Fruit fly (Drosophila melanogaster) whole organism, embryonic: Measurements from ENCODE around the gene janA.

Experiments used
- CG10462 ChIP-seq: fragments of 200-800 bp; sonication (Bioruptor generic); optimal IDR thresholded peaks from 2 replicates; lab custom pipeline; 2016; ENCODE audit warnings: missing biosample characterization, missing genetic modification characterization
- CG10565 ChIP-seq: fragments of 200-800 bp; sonication (Bioruptor generic); optimal IDR thresholded peaks from 3 replicates; lab custom pipeline; 2016; ENCODE audit warnings: missing biosample characterization, mild to moderate bottlenecking, missing genetic modification characterization
- CG10654 ChIP-seq: fragments of 200-800 bp; sonication (Bioruptor generic); optimal IDR thresholded peaks from 2 replicates; lab custom pipeline; 2016; ENCODE audit warnings: missing biosample characterization, missing genetic modification characterization
- CG11560 ChIP-seq: fragments of 200-800 bp; sonication (Bioruptor generic); IDR thresholded peaks from 3 replicates; pipeline ENCODE4 v1.3.6; 2022; ENCODE audit warnings: missing biosample characterization, missing genetic modification characterization
- CG11696 ChIP-seq: fragments of 200-800 bp; sonication (Bioruptor generic); IDR thresholded peaks from 2 replicates; pipeline ENCODE4 v1.3.6; 2022; ENCODE audit warnings: missing biosample characterization, missing genetic modification characterization
- CG12219 ChIP-seq: fragments of 200-800 bp; sonication (Bioruptor generic); optimal IDR thresholded peaks from 3 replicates; lab custom pipeline; 2018; ENCODE audit warnings: missing biosample characterization, mild to moderate bottlenecking, missing genetic modification characterization
- CG12299 ChIP-seq: fragments of 200-800 bp; sonication (Bioruptor generic); optimal IDR thresholded peaks from 2 replicates; lab custom pipeline; 2018; ENCODE audit warnings: missing biosample characterization, mild to moderate bottlenecking, missing genetic modification characterization
- CG14860 ChIP-seq: fragments of 200-800 bp; sonication (Bioruptor generic); IDR thresholded peaks from 3 replicates; pipeline ENCODE4 v1.3.6; 2022; ENCODE audit warnings: missing biosample characterization, missing genetic modification characterization; ENCODE audit not compliant: partially characterized antibody
- CG16779 ChIP-seq: fragments of 200-800 bp; sonication (Bioruptor generic); IDR thresholded peaks from 2 replicates; pipeline ENCODE4 v1.3.6; 2022; ENCODE audit warnings: missing biosample characterization, missing genetic modification characterization
- CG3065 ChIP-seq: fragments of 200-800 bp; sonication (Bioruptor generic); optimal IDR thresholded peaks from 2 replicates; lab custom pipeline; 2016; ENCODE audit warnings: missing biosample characterization, missing genetic modification characterization
- CG31365 ChIP-seq: fragments of 200-800 bp; sonication (Bioruptor generic); optimal IDR thresholded peaks from 2 replicates; lab custom pipeline; 2018; ENCODE audit warnings: missing biosample characterization, mild to moderate bottlenecking, missing genetic modification characterization
- CG31441 ChIP-seq: fragments of 200-800 bp; sonication (Bioruptor generic); IDR thresholded peaks from 2 replicates; pipeline ENCODE4 v1.3.6; 2022; ENCODE audit warnings: missing biosample characterization, missing genetic modification characterization
- CG33213 ChIP-seq: fragments of 200-800 bp; sonication (Bioruptor generic); optimal IDR thresholded peaks from 3 replicates; lab custom pipeline; 2016; ENCODE audit warnings: missing biosample characterization, missing genetic modification characterization
- CG4282 ChIP-seq: fragments of 200-800 bp; sonication (Bioruptor generic); optimal IDR thresholded peaks from 2 replicates; lab custom pipeline; 2016; ENCODE audit warnings: missing biosample characterization, missing genetic modification characterization
- CG7963 ChIP-seq: fragments of 200-800 bp; sonication (Bioruptor generic); IDR thresholded peaks from 3 replicates; pipeline ENCODE4 v1.3.6; 2022; ENCODE audit warnings: missing biosample characterization, missing genetic modification characterization; ENCODE audit not compliant: partially characterized antibody
- CG8359 ChIP-seq: fragments of 200-800 bp; sonication (Bioruptor generic); optimal IDR thresholded peaks from 2 replicates; lab custom pipeline; 2017; ENCODE audit warnings: missing biosample characterization, mild to moderate bottlenecking, missing genetic modification characterization, borderline replicate concordance
- CG8765 ChIP-seq: fragments of 200-800 bp; sonication (Bioruptor generic); IDR thresholded peaks from 2 replicates; pipeline ENCODE4 v1.3.6; 2022; ENCODE audit warnings: missing biosample characterization, missing genetic modification characterization
- D ChIP-seq, 2 experiments: fragments of 200-800 bp in 1 of 2; fragments of >200 bp in 1 of 2; sonication (Bioruptor generic) in 1 of 2; optimal IDR thresholded peaks; 2 replicates in 1 of 2; 3 replicates in 1 of 2; lab custom pipeline; 2017; ENCODE audit warnings: mild to moderate bottlenecking in 1 of 2, missing biosample characterization in 1 of 2, missing genetic modification characterization in 1 of 2, missing genetic modification reagents in 1 of 2
- Deaf1 ChIP-seq: fragments of 200-800 bp; optimal IDR thresholded peaks from 3 replicates; lab custom pipeline; 2019; ENCODE audit warnings: missing biosample characterization, mild to moderate bottlenecking, missing genetic modification characterization, moderate library complexity
- Dip3 ChIP-seq: fragments of 200-800 bp; sonication (Bioruptor generic); optimal IDR thresholded peaks from 3 replicates; lab custom pipeline; 2016; ENCODE audit warnings: missing biosample characterization, missing genetic modification characterization
- Doc3 ChIP-seq: fragments of 200-800 bp; sonication (Bioruptor generic); IDR thresholded peaks from 3 replicates; pipeline ENCODE4 v1.3.6; 2022; ENCODE audit warnings: missing biosample characterization, missing genetic modification characterization; ENCODE audit not compliant: partially characterized antibody
- HLHmδ ChIP-seq: fragments of 200-800 bp; sonication (Bioruptor generic); optimal IDR thresholded peaks from 2 replicates; lab custom pipeline; 2018; ENCODE audit warnings: missing biosample characterization, mild to moderate bottlenecking, missing genetic modification characterization, moderate library complexity
- Hey ChIP-seq: fragments of 200-800 bp; sonication (Bioruptor generic); optimal IDR thresholded peaks from 3 replicates; lab custom pipeline; 2018; ENCODE audit warnings: missing biosample characterization, mild to moderate bottlenecking, missing genetic modification characterization
- Nf-YB ChIP-seq: fragments of 200-800 bp; sonication (Bioruptor generic); optimal IDR thresholded peaks from 3 replicates; lab custom pipeline; 2019; ENCODE audit warnings: missing biosample characterization, mild to moderate bottlenecking, missing genetic modification characterization, moderate library complexity
- Sry-δ ChIP-seq: fragments of 200-800 bp; sonication (Bioruptor generic); optimal IDR thresholded peaks from 2 replicates; lab custom pipeline; 2016; ENCODE audit warnings: missing biosample characterization, missing genetic modification characterization
- al ChIP-seq: fragments of 200-800 bp; sonication (Bioruptor generic); IDR thresholded peaks from 2 replicates; pipeline ENCODE4 v1.3.6; 2022; ENCODE audit warnings: missing biosample characterization, missing genetic modification characterization
- bab2 ChIP-seq: fragments of 200-800 bp; sonication (Bioruptor generic); optimal IDR thresholded peaks from 2 replicates; lab custom pipeline; 2016; ENCODE audit warnings: missing biosample characterization, missing genetic modification characterization
- bcd ChIP-seq: fragments of 200-800 bp; sonication (Bioruptor generic); optimal IDR thresholded peaks from 2 replicates; lab custom pipeline; 2017; ENCODE audit warnings: missing biosample characterization, mild to moderate bottlenecking, missing genetic modification characterization
- bsh ChIP-seq, 2 experiments: fragments of 200-800 bp; sonication (Bioruptor generic); optimal IDR thresholded peaks; 2 replicates each; lab custom pipeline; 2017 to 2018; ENCODE audit warnings: mild to moderate bottlenecking in 2 of 2, missing biosample characterization in 2 of 2, missing genetic modification characterization in 2 of 2, moderate library complexity in 1 of 2
- cato ChIP-seq: fragments of 200-800 bp; sonication (Bioruptor generic); optimal IDR thresholded peaks from 2 replicates; lab custom pipeline; 2016; ENCODE audit warnings: missing biosample characterization, missing genetic modification characterization, borderline replicate concordance
- cwo ChIP-seq: fragments of 200-800 bp; sonication (Bioruptor generic); optimal IDR thresholded peaks from 3 replicates; lab custom pipeline; 2017; ENCODE audit warnings: missing biosample characterization, missing genetic modification characterization, mild to moderate bottlenecking, moderate library complexity, missing genetic modification reagents
- da ChIP-seq: fragments of 200-800 bp; sonication (Bioruptor generic); optimal IDR thresholded peaks from 2 replicates; lab custom pipeline; 2016; ENCODE audit warnings: missing biosample characterization, missing genetic modification characterization
- danr ChIP-seq: fragments of 200-800 bp; sonication (Bioruptor generic); IDR thresholded peaks from 2 replicates; pipeline ENCODE4 v1.3.6; 2022; ENCODE audit warnings: missing biosample characterization, missing genetic modification characterization
- dysf ChIP-seq: fragments of 200-800 bp; sonication (Bioruptor generic); IDR thresholded peaks from 3 replicates; pipeline ENCODE4 v1.3.6; 2022; ENCODE audit warnings: missing biosample characterization, missing genetic modification characterization
- ewg ChIP-seq: fragments of 200-800 bp; sonication (Bioruptor generic); optimal IDR thresholded peaks from 3 replicates; lab custom pipeline; 2017; ENCODE audit warnings: mild to moderate bottlenecking, missing biosample characterization, missing genetic modification reagents, missing genetic modification characterization
- fd64A ChIP-seq: fragments of 200-800 bp; sonication (Bioruptor generic); optimal IDR thresholded peaks from 3 replicates; lab custom pipeline; 2018; ENCODE audit warnings: missing biosample characterization, mild to moderate bottlenecking, missing genetic modification characterization
- gce ChIP-seq: fragments of 200-800 bp; sonication (Bioruptor generic); IDR thresholded peaks from 3 replicates; pipeline ENCODE4 v1.3.6; 2022; ENCODE audit warnings: missing biosample characterization, missing genetic modification characterization
- gcm2 ChIP-seq: fragments of 200-800 bp; sonication (Bioruptor generic); optimal IDR thresholded peaks from 2 replicates; lab custom pipeline; 2016; ENCODE audit warnings: missing biosample characterization, missing genetic modification characterization
- gfzf ChIP-seq: fragments of 200-800 bp; sonication (Bioruptor generic); optimal IDR thresholded peaks from 2 replicates; lab custom pipeline; 2016; ENCODE audit warnings: missing biosample characterization, mild to moderate bottlenecking, missing genetic modification characterization, moderate library complexity
- gro ChIP-seq: fragments of 200-800 bp; sonication (Bioruptor generic); optimal IDR thresholded peaks from 2 replicates; lab custom pipeline; 2016; ENCODE audit warnings: missing biosample characterization, missing genetic modification characterization
- her ChIP-seq: fragments of 200-800 bp; sonication (Bioruptor generic); optimal IDR thresholded peaks from 2 replicates; lab custom pipeline; 2016; ENCODE audit warnings: missing biosample characterization, missing genetic modification characterization
- klu ChIP-seq: fragments of 200-800 bp; sonication (Bioruptor generic); IDR thresholded peaks from 2 replicates; pipeline ENCODE4 v1.3.6; 2022; ENCODE audit warnings: missing biosample characterization, missing genetic modification characterization
- lilli ChIP-seq: fragments of 200-800 bp; sonication (Bioruptor generic); optimal IDR thresholded peaks from 3 replicates; lab custom pipeline; 2016; ENCODE audit warnings: missing biosample characterization, missing genetic modification characterization
- rib ChIP-seq: fragments of 200-800 bp; sonication (Bioruptor generic); IDR thresholded peaks from 2 replicates; pipeline ENCODE4 v1.3.6; 2022; ENCODE audit warnings: missing biosample characterization, missing genetic modification characterization
- sens-2 ChIP-seq: fragments of 200-800 bp; sonication (Bioruptor generic); IDR thresholded peaks from 2 replicates; pipeline ENCODE4 v1.3.6; 2022; ENCODE audit warnings: missing biosample characterization, missing genetic modification characterization
- slou ChIP-seq: fragments of 200-800 bp; sonication (Bioruptor generic); optimal IDR thresholded peaks from 3 replicates; lab custom pipeline; 2016; ENCODE audit warnings: missing biosample characterization, missing genetic modification characterization
- sqz ChIP-seq: fragments of 200-800 bp; sonication (Bioruptor generic); optimal IDR thresholded peaks from 3 replicates; lab custom pipeline; 2018; ENCODE audit warnings: missing biosample characterization, mild to moderate bottlenecking, missing genetic modification characterization
- sr ChIP-seq: fragments of 200-800 bp; sonication (Bioruptor generic); IDR thresholded peaks from 3 replicates; pipeline ENCODE4 v1.3.6; 2022; ENCODE audit warnings: missing biosample characterization, missing genetic modification characterization
- trem ChIP-seq: fragments of 200-800 bp; optimal IDR thresholded peaks from 3 replicates; lab custom pipeline; 2019; ENCODE audit warnings: missing biosample characterization, mild to moderate bottlenecking, missing genetic modification characterization, moderate library complexity
- z ChIP-seq: fragments of 200-800 bp; sonication (Bioruptor generic); IDR thresholded peaks from 3 replicates; pipeline ENCODE4 v1.3.6; 2022; ENCODE audit warnings: missing biosample characterization, missing genetic modification characterization

The janA gene

DNA sequence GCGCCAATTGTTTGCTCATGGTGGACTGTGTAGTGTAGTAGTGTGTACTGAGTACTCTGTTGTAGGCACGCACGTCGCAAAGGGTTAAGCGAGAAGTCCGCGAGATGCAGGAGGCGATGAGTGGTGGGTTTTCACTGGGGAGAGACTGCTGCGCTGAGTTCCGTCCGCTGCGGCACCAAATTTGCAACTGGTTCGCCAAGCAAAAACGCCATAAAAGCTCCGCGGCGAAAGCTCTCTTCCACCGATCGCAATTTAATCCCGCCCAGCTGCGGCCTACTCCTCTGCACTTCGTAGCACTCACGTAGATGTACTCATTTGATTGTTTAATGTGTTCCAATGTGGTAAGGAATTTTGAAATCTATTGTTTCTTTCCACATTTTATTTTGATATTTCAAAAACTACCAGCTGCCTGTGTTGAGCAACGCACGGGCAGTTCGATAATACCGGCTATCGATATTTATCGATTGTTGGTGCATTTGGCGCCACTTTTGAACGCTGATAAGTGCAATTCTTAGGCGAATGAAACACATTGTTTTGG lies 24.3 kb downstream of the janA start, which contains the start of gene CG7920 (continued):
- TF ChIP-seq trem (tag; lab: Kevin White, UChicago), result peak; percentile 60
- TF ChIP-seq CG4282 (GFP tag; lab: Kevin White, UChicago), result no peak
- no peak for TF ChIP-seq Nf-YB
- TF ChIP-seq Dip3, result no peak
- TF ChIP-seq Sry-δ (GFP tag; lab: Kevin White, UChicago), result peak; percentile 74
- TF ChIP-seq CG14860 (GFP tag; lab: Robert Waterston, UW), result peak; percentile 53; the same call in 2 of the 3 replicates
- TF ChIP-seq CG16779 (GFP tag; lab: Robert Waterston, UW), result no peak
- TF ChIP-seq CG10462 (GFP tag; lab: Kevin White, UChicago), result no peak
- TF ChIP-seq CG12299 (tag; lab: Kevin White, UChicago), result peak; percentile 1
- no peak for TF ChIP-seq gce (GFP tag; lab: Robert Waterston, UW)
- TF ChIP-seq dysf, result no peak; the same call in 2 of the 3 replicates
- TF ChIP-seq sqz, result no peak
- TF ChIP-seq CG11696 (GFP tag; lab: Robert Waterston, UW), result no peak
- peak; percentile 42 for TF ChIP-seq CG33213
- no peak for TF ChIP-seq bab2 (GFP tag; lab: Kevin White, UChicago)
- no peak for TF ChIP-seq slou
- TF ChIP-seq ewg (GFP tag; lab: Kevin White, UChicago), result peak; percentile 3
- TF ChIP-seq Doc3 (GFP tag; lab: Robert Waterston, UW), result peak; percentile 81
- TF ChIP-seq da (GFP tag; lab: Kevin White, UChicago), result no peak
- TF ChIP-seq bcd (GFP tag; lab: Kevin White, UChicago), result no peak
- TF ChIP-seq gro (GFP tag; lab: Kevin White, UChicago), result no peak
- peak; percentile 64; the same call in 1 of the 2 replicates for TF ChIP-seq rib (GFP tag; lab: Robert Waterston, UW)
- TF ChIP-seq gcm2 (GFP tag; lab: Kevin White, UChicago), result no peak
- peak; percentile 22 for TF ChIP-seq lilli (GFP tag; lab: Kevin White, UChicago)
- no peak for TF ChIP-seq sr
- peak; percentile 27 for TF ChIP-seq Deaf1 (tag; lab: Kevin White, UChicago)
- no peak for TF ChIP-seq klu (GFP tag; lab: Robert Waterston, UW)
- no peak for TF ChIP-seq D (optimal IDR thresholded peaks at IDR 0.05; lab: Kevin White, UChicago)
- no peak for TF ChIP-seq D (GFP tag; optimal IDR thresholded peaks at IDR 0.05; lab: Kevin White, UChicago)
- no peak for TF ChIP-seq HLHmδ (GFP tag; lab: Kevin White, UChicago)
- TF ChIP-seq CG10565, result no peak
- TF ChIP-seq CG12219 (GFP tag; lab: Kevin White, UChicago), result no peak
- 0 out of 2 replicates have a peak, but pooled peaks have one; percentile 8 for TF ChIP-seq CG31441
- peak; percentile 2 for TF ChIP-seq cwo
- no peak for TF ChIP-seq cato (GFP tag; lab: Kevin White, UChicago)
- peak; percentile 48 for TF ChIP-seq gfzf (GFP tag; lab: Kevin White, UChicago)
- TF ChIP-seq CG10654, result no peak
- peak; percentile 8 for TF ChIP-seq her (GFP tag; lab: Kevin White, UChicago)
- no peak for TF ChIP-seq Hey (tag; lab: Kevin White, UChicago)
- TF ChIP-seq z (GFP tag; lab: Robert Waterston, UW), result 0 out of 3 replicates have a peak, but pooled peaks have one; percentile 53
- no peak for TF ChIP-seq al (GFP tag; lab: Robert Waterston, UW)
- TF ChIP-seq CG31365 (tag; lab: Kevin White, UChicago), result no peak
- peak; percentile 30; the same call in 1 of the 3 replicates for TF ChIP-seq CG7963 (GFP tag; lab: Robert Waterston, UW)
- no peak for TF ChIP-seq CG8359 (GFP tag; lab: Kevin White, UChicago)
- TF ChIP-seq CG3065 (GFP tag; lab: Kevin White, UChicago), result no peak
- TF ChIP-seq fd64A (GFP tag; lab: Kevin White, UChicago), result no peak
- no peak for TF ChIP-seq danr (GFP tag; lab: Robert Waterston, UW)
- no peak for TF ChIP-seq CG8765 (GFP tag; lab: Robert Waterston, UW)
- no peak for TF ChIP-seq sens-2 (GFP tag; lab: Robert Waterston, UW)
- peak in 1 of 2 experiments; percentile 14 for TF ChIP-seq bsh (GFP tag; optimal IDR thresholded peaks at IDR 0.05; lab: Kevin White, UChicago)
- TF ChIP-seq CG11560, result no peak
